Fruit fly (Drosophila melanogaster): ENCODE results near the gene Pop1.
A peak's percentile ranks its signal among the peaks of the same experiment; 100 is the strongest.

Pop1 gene

DNA sequence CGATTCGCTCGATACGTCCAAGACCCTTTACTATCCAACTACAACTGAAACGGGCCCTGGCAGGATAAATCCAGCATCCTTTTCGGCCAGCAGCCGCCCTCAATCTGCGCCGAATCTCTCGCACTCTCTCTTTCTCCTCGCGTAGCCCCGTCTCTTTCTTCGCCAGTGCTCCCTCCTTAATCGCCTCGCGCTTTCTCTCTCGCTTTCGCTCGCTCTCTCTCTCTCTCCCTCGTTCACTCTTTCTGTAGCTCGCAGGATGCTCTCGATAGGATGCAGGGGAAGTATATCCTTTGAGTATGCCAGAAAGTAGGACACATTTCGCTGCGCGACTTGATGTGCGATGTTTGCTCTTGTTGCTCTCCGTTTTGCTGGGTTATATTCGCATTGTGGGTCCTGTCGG, 15.1 kb downstream of the Pop1 start:
- TF ChIP-seq Ets98B (GFP tag; IDR thresholded peaks at IDR 0.05) (no peak), CG32121 (GFP tag; IDR thresholded peaks at IDR 0.05) (no peak)

DNA sequence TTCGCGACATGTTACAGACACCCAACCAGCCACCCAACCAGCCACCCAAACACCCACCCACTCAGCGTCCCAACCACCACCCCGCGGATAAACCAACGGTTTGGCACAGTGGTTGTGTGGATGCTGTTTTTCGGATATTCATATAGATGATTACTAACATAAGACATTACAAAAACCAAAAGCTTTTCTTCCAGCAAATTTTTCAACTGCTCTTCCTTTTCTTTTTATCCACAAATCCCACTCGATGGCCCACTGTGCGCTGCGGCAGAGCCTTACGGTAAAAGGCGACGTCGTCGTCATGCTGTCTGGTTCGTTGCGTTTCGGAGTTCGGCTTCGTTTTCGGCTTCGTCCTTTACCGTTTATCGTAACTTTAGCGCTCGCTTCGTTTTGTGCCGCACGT, 16.1 kb downstream of the Pop1 start:
- no peak for TF ChIP-seq Snoo (tag; optimal IDR thresholded peaks at IDR 0.05)
- peak; percentile 40 for TF ChIP-seq CG15710 (tag; optimal IDR thresholded peaks at IDR 0.05)
- TF ChIP-seq Pif1B (GFP tag; optimal IDR thresholded peaks at IDR 0.05) = peak; percentile 26
- TF ChIP-seq CG9948 (tag; optimal IDR thresholded peaks at IDR 0.05) = no peak
- peak; percentile 70 for TF ChIP-seq fd96Ca (GFP tag; IDR thresholded peaks at IDR 0.05)
- TF ChIP-seq D1 (tag; optimal IDR thresholded peaks at IDR 0.05) = no peak
- TF ChIP-seq Ets98B (GFP tag; IDR thresholded peaks at IDR 0.05) = peak; percentile 59
- TF ChIP-seq CG12605 (GFP tag; IDR thresholded peaks at IDR 0.05) = peak; percentile 32; the same call in 1 of the 2 replicates
- TF ChIP-seq CG14655 (GFP tag; optimal IDR thresholded peaks at IDR 0.05) = peak; percentile 36
- TF ChIP-seq CG4496 (GFP tag; IDR thresholded peaks at IDR 0.05) = peak; percentile 84
- peak; percentile 34; the same call in 1 of the 2 replicates for TF ChIP-seq CG32121 (GFP tag; IDR thresholded peaks at IDR 0.05)
- no peak for TF ChIP-seq gl (tag; optimal IDR thresholded peaks at IDR 0.05)
- TF ChIP-seq EcR (GFP tag; optimal IDR thresholded peaks at IDR 0.05) = no peak
- TF ChIP-seq rn (GFP tag; IDR thresholded peaks at IDR 0.05) = no peak
- no peak for TF ChIP-seq CG13204 (GFP tag; optimal IDR thresholded peaks at IDR 0.05)
- peak; percentile 25 for TF ChIP-seq CG8301 (tag; optimal IDR thresholded peaks at IDR 0.05)
- peak; percentile 30 for TF ChIP-seq CG8159 (tag; optimal IDR thresholded peaks at IDR 0.05)
- TF ChIP-seq CG34367 (tag; optimal IDR thresholded peaks at IDR 0.05) = peak; percentile 15

DNA sequence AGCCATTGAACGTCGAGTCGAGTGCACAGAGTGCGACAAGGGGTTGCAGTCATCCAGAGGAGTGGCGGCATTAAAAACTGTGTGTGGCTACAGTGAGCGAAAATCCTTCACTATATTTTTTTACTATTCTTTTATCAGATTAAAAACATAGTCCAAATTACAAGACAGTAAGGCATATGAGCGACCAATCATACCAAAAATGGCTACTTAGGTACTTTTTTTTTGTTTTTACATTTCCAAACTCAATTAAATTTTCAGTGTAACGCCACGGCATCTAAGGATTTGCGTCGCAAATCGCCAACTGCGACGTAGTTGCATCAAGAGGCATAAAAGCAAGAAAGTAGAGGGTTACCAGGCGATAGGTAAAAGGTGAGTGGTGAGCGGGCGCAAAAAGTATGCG, 16.6 kb downstream of the Pop1 start:
- TF ChIP-seq Pif1A (GFP tag; optimal IDR thresholded peaks at IDR 0.05) (peak; percentile 33), CG15710 (tag; optimal IDR thresholded peaks at IDR 0.05) (peak; percentile 31), CG34367 (tag; optimal IDR thresholded peaks at IDR 0.05) (peak; percentile 46), CG8159 (tag; optimal IDR thresholded peaks at IDR 0.05) (peak; percentile 55), CG14655 (GFP tag; optimal IDR thresholded peaks at IDR 0.05) (peak; percentile 17), CG10348 (GFP tag; IDR thresholded peaks at IDR 0.05) (no peak), fd96Ca (GFP tag; IDR thresholded peaks at IDR 0.05) (peak; percentile 19; the same call in 1 of the 3 replicates), gl (tag; optimal IDR thresholded peaks at IDR 0.05) (no peak), Snoo (tag; optimal IDR thresholded peaks at IDR 0.05) (peak; percentile 21), CG8301 (tag; optimal IDR thresholded peaks at IDR 0.05) (peak; percentile 15), CG4496 (GFP tag; IDR thresholded peaks at IDR 0.05) (peak; percentile 56; the same call in 1 of the 3 replicates), D1 (tag; optimal IDR thresholded peaks at IDR 0.05) (no peak), CG17806 (tag; optimal IDR thresholded peaks at IDR 0.05) (peak; percentile 45), CG9948 (tag; optimal IDR thresholded peaks at IDR 0.05) (peak; percentile 39)

DNA sequence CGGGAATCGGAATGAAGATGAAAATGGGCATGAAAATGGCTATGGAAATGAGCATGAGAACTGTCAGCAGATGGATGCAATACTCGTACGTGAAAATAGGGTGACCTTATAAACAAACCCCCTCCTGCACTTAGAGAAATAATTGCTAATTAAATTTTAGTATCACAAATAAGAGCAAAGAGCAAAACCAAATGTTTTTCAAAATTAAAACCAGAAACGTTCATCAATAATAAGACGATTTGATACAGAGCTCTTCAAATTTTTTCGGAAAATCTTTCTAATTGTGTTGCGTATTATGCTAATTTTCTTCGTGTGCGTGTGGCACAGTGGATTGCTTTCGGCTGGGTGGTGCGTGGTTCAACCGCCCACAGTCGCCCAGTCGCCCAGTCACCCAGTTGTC, 23.8 kb downstream of the Pop1 start:
- TF ChIP-seq CG4496 (GFP tag; IDR thresholded peaks at IDR 0.05) = no peak
- 0 out of 2 replicates have a peak, but pooled peaks have one; percentile 19 for TF ChIP-seq CG32121 (GFP tag; IDR thresholded peaks at IDR 0.05)
- no peak for TF ChIP-seq CG9948 (tag; optimal IDR thresholded peaks at IDR 0.05)
- TF ChIP-seq fd96Ca (GFP tag; IDR thresholded peaks at IDR 0.05) = no peak
- no peak for TF ChIP-seq CG13204 (GFP tag; optimal IDR thresholded peaks at IDR 0.05)
- TF ChIP-seq Pif1A (GFP tag; optimal IDR thresholded peaks at IDR 0.05) = no peak

DNA sequence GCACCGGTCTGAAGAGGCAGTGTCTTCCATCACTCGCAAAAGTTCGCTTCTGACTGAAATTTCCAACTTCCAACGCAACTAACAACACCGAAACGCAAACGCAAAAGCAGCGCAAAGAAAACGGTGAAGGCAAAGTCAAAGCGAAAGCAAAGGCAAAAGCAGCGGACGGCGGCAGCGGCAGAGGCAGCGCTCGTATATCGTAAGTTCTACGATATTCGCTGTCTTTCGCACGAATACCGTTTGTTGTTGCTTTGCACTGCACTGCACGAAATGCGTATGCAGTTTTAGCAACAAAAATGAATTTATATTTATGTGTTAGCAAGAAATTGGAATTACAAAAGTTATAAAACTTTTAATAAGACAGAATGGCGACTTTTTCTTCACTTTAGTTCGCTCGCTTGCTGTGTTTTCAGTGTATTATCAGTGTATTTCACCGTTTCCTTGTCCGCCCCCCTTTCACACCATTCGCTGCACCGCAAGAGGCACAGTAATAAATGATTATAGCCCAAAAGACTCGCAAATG, 26.1 kb downstream of the Pop1 start, which contains the start of gene OtopLa:
Gene OtopLa, minus strand, starts transcription at position 51 of the 523 bp plus-strand sequence.
- TF ChIP-seq CG12605 (GFP tag; IDR thresholded peaks at IDR 0.05) = peak; percentile 82
- TF ChIP-seq CG14655 (GFP tag; optimal IDR thresholded peaks at IDR 0.05) = peak; percentile 75
- TF ChIP-seq CG8301 (tag; optimal IDR thresholded peaks at IDR 0.05) = peak; percentile 73
- TF ChIP-seq Ets98B (GFP tag; IDR thresholded peaks at IDR 0.05) = peak; percentile 86
- peak; percentile 63 for TF ChIP-seq CG9948 (tag; optimal IDR thresholded peaks at IDR 0.05)
- TF ChIP-seq Pif1A (GFP tag; optimal IDR thresholded peaks at IDR 0.05) = peak; percentile 82
- peak; percentile 78 for TF ChIP-seq CG8159 (tag; optimal IDR thresholded peaks at IDR 0.05)
- TF ChIP-seq CG32121 (GFP tag; IDR thresholded peaks at IDR 0.05) = peak; percentile 85
- peak; percentile 89 for TF ChIP-seq fd96Ca (GFP tag; IDR thresholded peaks at IDR 0.05)
- peak; percentile 89 for TF ChIP-seq CG4496 (GFP tag; IDR thresholded peaks at IDR 0.05)
- peak; percentile 57 for TF ChIP-seq CG34367 (tag; optimal IDR thresholded peaks at IDR 0.05)
- TF ChIP-seq CG10348 (GFP tag; IDR thresholded peaks at IDR 0.05) = peak; percentile 58; the same call in 1 of the 2 replicates
- no peak for TF ChIP-seq D1 (tag; optimal IDR thresholded peaks at IDR 0.05)
- TF ChIP-seq CG15710 (tag; optimal IDR thresholded peaks at IDR 0.05) = peak; percentile 71
- TF ChIP-seq Snoo (tag; optimal IDR thresholded peaks at IDR 0.05) = no peak
- TF ChIP-seq Pif1B (GFP tag; optimal IDR thresholded peaks at IDR 0.05) = peak; percentile 58
- TF ChIP-seq CG17806 (tag; optimal IDR thresholded peaks at IDR 0.05) = peak; percentile 62
- peak; percentile 33 for TF ChIP-seq gl (tag; optimal IDR thresholded peaks at IDR 0.05)
- TF ChIP-seq rn (GFP tag; IDR thresholded peaks at IDR 0.05) = peak; percentile 76
- TF ChIP-seq EcR (GFP tag; optimal IDR thresholded peaks at IDR 0.05) = no peak
- TF ChIP-seq CG13204 (GFP tag; optimal IDR thresholded peaks at IDR 0.05) = no peak

DNA sequence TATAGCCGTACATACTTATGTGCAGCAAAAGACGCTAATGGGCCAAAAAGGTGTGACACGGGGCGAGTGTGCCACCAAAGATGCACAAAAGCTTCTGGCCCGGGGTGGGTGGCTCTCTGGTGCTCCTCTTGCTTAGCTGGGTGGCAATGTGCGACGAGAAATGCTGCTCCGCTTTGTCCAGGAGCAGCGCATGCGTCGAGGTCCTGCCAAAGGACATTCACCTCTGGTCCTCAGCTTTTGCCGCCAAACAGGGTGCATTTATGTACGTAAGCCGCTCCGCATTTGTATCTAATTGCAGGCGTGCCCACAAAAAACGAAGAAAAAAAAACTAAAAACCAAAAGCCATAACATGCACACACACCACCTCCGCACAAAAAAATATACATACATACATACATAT, 26.9 kb downstream of the Pop1 start:
- TF ChIP-seq CG4496 (GFP tag; IDR thresholded peaks at IDR 0.05) (no peak), EcR (GFP tag; optimal IDR thresholded peaks at IDR 0.05) (peak; percentile 62)

Measured in whole organism, pupa.